Worm (Caenorhabditis elegans): ENCODE results near the gene mdt-27.

- TF ChIP-seq ztf-29 (GFP tag; IDR thresholded peaks at IDR 0.05) (no peak), klf-2 (GFP tag; conservative IDR thresholded peaks at IDR 0.05) (no peak), tab-1 (GFP tag; IDR thresholded peaks at IDR 0.05) (no peak)
Measured at ce11 chrV:9249206-9249605, 35.8 kb upstream of the mdt-27 start, which contains the start of gene str-94.

All from whole organism, midembryonic.